Fruit fly (Drosophila melanogaster) whole organism: ENCODE results near the gene CG11279.

Experiments used
- CG8478 ChIP-seq: fragments of >200 bp; optimal IDR thresholded peaks from 2 replicates; lab custom pipeline; 2018; ENCODE audit warnings: inconsistent platforms
- Dll ChIP-seq: fragments of >200 bp; optimal IDR thresholded peaks from 2 replicates; lab custom pipeline; 2017
- pan ChIP-seq: fragments of >200 bp; optimal IDR thresholded peaks from 2 replicates; lab custom pipeline; 2017
- psq ChIP-seq: fragments of >200 bp; optimal IDR thresholded peaks from 2 replicates; lab custom pipeline; 2017
- usp ChIP-seq: fragments of >200 bp; optimal IDR thresholded peaks from 2 replicates; lab custom pipeline; 2017; ENCODE audit warnings: missing biosample characterization, missing genetic modification characterization, mixed read lengths

DNA sequence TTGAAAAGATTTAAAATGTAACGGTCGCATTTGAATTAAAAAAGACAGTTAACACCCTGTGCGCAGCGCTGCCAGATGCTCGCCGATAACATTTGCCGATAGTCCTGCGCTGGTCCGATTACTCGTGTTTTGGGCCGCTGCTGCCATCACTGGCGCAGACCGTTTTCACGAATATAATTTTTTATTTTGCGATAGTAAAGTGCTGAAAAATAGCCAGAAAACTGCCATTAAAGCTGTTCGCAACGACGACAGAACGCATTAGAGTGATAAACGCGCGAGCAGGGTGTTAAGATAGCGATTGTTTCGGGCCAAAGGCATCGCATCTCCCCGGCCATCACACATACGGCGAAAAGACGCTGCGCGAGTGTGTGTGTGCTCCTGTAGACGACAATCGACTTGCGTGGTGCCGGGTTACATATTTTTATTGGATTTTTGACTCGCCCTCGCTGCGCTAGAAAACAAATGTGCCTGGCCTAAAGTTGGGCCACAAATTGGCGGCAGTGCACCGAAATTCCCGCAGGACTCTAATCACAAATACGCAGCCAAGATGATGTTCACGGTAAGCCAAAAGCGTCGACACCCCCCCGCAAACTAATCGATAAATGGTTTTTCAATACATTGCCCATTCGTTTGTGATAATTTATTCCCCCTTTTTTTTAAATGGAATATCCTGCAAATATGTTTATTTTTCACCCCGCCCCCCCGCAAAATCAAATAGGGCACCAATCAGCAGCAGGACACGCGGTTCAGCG lies 9.9 kb upstream of the CG11279 start, which contains the start of gene Srrm1:
- no peak for TF ChIP-seq usp
- no peak for TF ChIP-seq Dll (lab: Kevin White, UChicago)
- no peak for TF ChIP-seq CG8478 (lab: Kevin White, UChicago)
- TF ChIP-seq pan (lab: Kevin White, UChicago) = no peak
- TF ChIP-seq psq (lab: Kevin White, UChicago) = no peak
